Fruit fly (Drosophila melanogaster): Measurements from ENCODE around the gene capt.
A peak's percentile ranks its signal among the peaks of the same experiment; 100 is the strongest.

Gene capt

DNA sequence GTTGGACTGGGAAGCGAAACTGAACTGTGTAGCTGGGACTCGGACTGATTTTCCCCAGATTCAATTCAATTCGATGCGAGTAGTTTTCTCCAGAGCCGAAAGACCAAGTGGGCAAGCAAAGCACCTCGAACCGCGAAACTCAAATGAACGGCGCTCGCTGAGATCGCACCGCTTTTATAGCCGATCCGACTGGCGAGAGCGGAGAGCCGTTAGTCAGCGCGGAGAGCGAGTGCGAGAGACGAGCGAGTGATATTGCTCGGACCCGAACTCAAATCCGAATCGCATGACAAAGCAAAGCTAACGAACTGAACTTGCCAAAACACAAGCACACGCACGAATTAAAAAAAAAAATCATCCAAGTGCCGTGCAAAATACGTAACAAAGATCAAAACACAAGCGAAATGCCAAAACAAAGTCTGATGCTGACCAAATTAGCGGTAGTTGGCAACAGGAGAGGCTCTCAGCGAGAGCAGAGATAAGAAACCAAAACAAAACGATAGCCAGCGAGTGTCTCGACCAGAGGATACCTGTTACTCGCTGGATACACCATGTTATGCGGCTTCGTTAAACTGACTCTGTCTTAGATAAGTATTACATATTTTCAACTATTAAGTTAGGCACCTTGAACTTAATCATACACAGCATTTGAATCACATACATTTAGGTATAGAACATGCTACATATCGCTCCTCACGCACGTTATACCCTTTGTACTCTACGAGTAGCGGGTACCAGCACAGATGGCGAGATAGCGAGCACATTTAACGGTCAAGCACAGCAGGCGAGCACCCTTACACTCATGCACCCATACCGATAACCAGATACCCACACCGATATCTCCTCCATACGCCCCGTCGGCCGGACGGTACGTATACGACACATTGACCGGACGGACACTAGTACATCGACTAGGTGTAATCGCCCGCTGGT, 38.9 kb downstream of the capt start (continued):
- TF ChIP-seq ems (GFP tag; optimal IDR thresholded peaks at IDR 0.05) (peak; percentile 59), CG9797 (GFP tag; optimal IDR thresholded peaks at IDR 0.05) (no peak), ro (GFP tag; IDR thresholded peaks at IDR 0.05) (peak; percentile 35; the same call in 1 of the 2 replicates), CG30403 (GFP tag; optimal IDR thresholded peaks at IDR 0.05) (peak; percentile 69), ara (GFP tag; IDR thresholded peaks at IDR 0.05) (peak; percentile 36; the same call in 1 of the 2 replicates), CG15696 (tag; optimal IDR thresholded peaks at IDR 0.05) (no peak), CG6689 (GFP tag; IDR thresholded peaks at IDR 0.05) (peak; percentile 85), HLH3B (GFP tag; IDR thresholded peaks at IDR 0.05) (peak; percentile 69), MESR4 (GFP tag; optimal IDR thresholded peaks at IDR 0.05) (no peak), ftz-f1 (GFP tag; optimal IDR thresholded peaks at IDR 0.05) (peak; percentile 20), btn (GFP tag; optimal IDR thresholded peaks at IDR 0.05) (no peak), Atf6 (GFP tag; IDR thresholded peaks at IDR 0.05) (peak; percentile 78), nerfin-1 (tag; optimal IDR thresholded peaks at IDR 0.05) (no peak), bowl (GFP tag; IDR thresholded peaks at IDR 0.05) (peak; percentile 44; the same call in 1 of the 2 replicates), CG1792 (GFP tag; optimal IDR thresholded peaks at IDR 0.05) (peak; percentile 9), gt (GFP tag; IDR thresholded peaks at IDR 0.05) (no peak), rib (GFP tag; IDR thresholded peaks at IDR 0.05) (peak; percentile 96; the same call in 1 of the 2 replicates), B-H1 (GFP tag; IDR thresholded peaks at IDR 0.05) (peak; percentile 74), CG34376 (GFP tag; optimal IDR thresholded peaks at IDR 0.05) (peak; percentile 55), CG33213 (GFP tag; optimal IDR thresholded peaks at IDR 0.05) (peak; percentile 29), CG3407 (GFP tag; optimal IDR thresholded peaks at IDR 0.05) (peak; percentile 21), CG5953 (GFP tag; IDR thresholded peaks at IDR 0.05) (0 out of 2 replicates have a peak, but pooled peaks have one; percentile 29), fd64A (GFP tag; optimal IDR thresholded peaks at IDR 0.05) (no peak), Hr51 (GFP tag; optimal IDR thresholded peaks at IDR 0.05) (peak; percentile 53 to 79), chm (GFP tag; IDR thresholded peaks at IDR 0.05) (peak; percentile 59; the same call in 1 of the 2 replicates), CG31365 (tag; optimal IDR thresholded peaks at IDR 0.05) (no peak), CG9609 (GFP tag; optimal IDR thresholded peaks at IDR 0.05) (peak; percentile 81), Opbp (GFP tag; IDR thresholded peaks at IDR 0.05; ENCODE audit: partially characterized antibody) (peak; percentile 40; the same call in 1 of the 3 replicates), Six4 (GFP tag; optimal IDR thresholded peaks at IDR 0.05) (peak; percentile 63), jumu (GFP tag; optimal IDR thresholded peaks at IDR 0.05) (peak; percentile 77), toy (GFP tag; IDR thresholded peaks at IDR 0.05) (0 out of 2 replicates have a peak, but pooled peaks have one; percentile 36), odd (GFP tag; optimal IDR thresholded peaks at IDR 0.05) (peak; percentile 26), CG32532 (GFP tag; IDR thresholded peaks at IDR 0.05) (peak; percentile 83), CG10147 (GFP tag; optimal IDR thresholded peaks at IDR 0.05) (peak; percentile 63), oc (tag; optimal IDR thresholded peaks at IDR 0.05) (no peak), dimm (GFP tag; IDR thresholded peaks at IDR 0.05) (no peak), wor (GFP tag; IDR thresholded peaks at IDR 0.05) (peak; percentile 47; the same call in 1 of the 2 replicates), ranshi (GFP tag; IDR thresholded peaks at IDR 0.05) (peak; percentile 79), CG30020 (tag; optimal IDR thresholded peaks at IDR 0.05) (no peak), MBD-R2 (GFP tag; IDR thresholded peaks at IDR 0.05) (peak; percentile 44; the same call in 1 of the 2 replicates), NfI (GFP tag; optimal IDR thresholded peaks at IDR 0.05) (peak; percentile 55), CG2875 (GFP tag; optimal IDR thresholded peaks at IDR 0.05) (peak; percentile 8), gsb-n (tag; optimal IDR thresholded peaks at IDR 0.05) (no peak), Jarid2 (GFP tag; optimal IDR thresholded peaks at IDR 0.05) (peak; percentile 70), dati (GFP tag; IDR thresholded peaks at IDR 0.05) (peak; percentile 28; the same call in 1 of the 2 replicates), zen (tag; optimal IDR thresholded peaks at IDR 0.05) (peak; percentile 55), CG17186 (GFP tag; optimal IDR thresholded peaks at IDR 0.05) (no peak), shn (GFP tag; optimal IDR thresholded peaks at IDR 0.05) (peak; percentile 75)
